Worm (Caenorhabditis elegans) whole organism, L2 larva: ENCODE results near the gene Y110A2AL.7.

Experiments
- ama-1 ChIP-seq: fragments of 150-350 bp; optimal IDR thresholded peaks from 2 replicates; lab custom pipeline; 2018; ENCODE audit warnings: inconsistent platforms
- mab-5 ChIP-seq: fragments of 150-350 bp; optimal IDR thresholded peaks from 2 replicates; lab custom pipeline; 2014; ENCODE audit warnings: missing biosample characterization, missing genetic modification characterization
- nhr-77 ChIP-seq: fragments of 150-350 bp; optimal IDR thresholded peaks from 2 replicates; lab custom pipeline; 2014; ENCODE audit warnings: missing biosample characterization, missing genetic modification characterization

- TF ChIP-seq ama-1 (lab: Kevin White, UChicago) (no peak), mab-5 (tag; lab: Kevin White, UChicago) (peak; percentile 15), nhr-77 (tag; lab: Kevin White, UChicago) (peak; percentile 40)
Observed at ce11 chrII:2800550-2801233, 42.3 kb downstream of the Y110A2AL.7 start, which contains the start of gene nhr-119.
